Fruit fly (Drosophila melanogaster): ENCODE data around the gene CG4375.

The CG4375 gene

dm6 chr2L:1062473-1063363, 36.0 kb upstream of the CG4375 start (continued):
- TF ChIP-seq mirr (GFP tag; optimal IDR thresholded peaks at IDR 0.05), result no peak
- no peak for TF ChIP-seq NK7.1 (GFP tag; optimal IDR thresholded peaks at IDR 0.05)
- no peak for TF ChIP-seq D19B (GFP tag; optimal IDR thresholded peaks at IDR 0.05)
- peak in 1 of 2 experiments; percentile 14 for TF ChIP-seq dpn (GFP tag; optimal IDR thresholded peaks at IDR 0.05)
- TF ChIP-seq CG7271 (tag; optimal IDR thresholded peaks at IDR 0.05), result no peak
- TF ChIP-seq gsb-n (tag; optimal IDR thresholded peaks at IDR 0.05), result peak; percentile 20
- TF ChIP-seq CG17829 (tag; optimal IDR thresholded peaks at IDR 0.05), result peak; percentile 57
- TF ChIP-seq al (GFP tag; IDR thresholded peaks at IDR 0.05), result no peak
- TF ChIP-seq Xrp1 (GFP tag; IDR thresholded peaks at IDR 0.05), result peak; percentile 58
- TF ChIP-seq CG9727 (GFP tag; optimal IDR thresholded peaks at IDR 0.05), result peak; percentile 82
- TF ChIP-seq croc (GFP tag; conservative IDR thresholded peaks at IDR 0.05), result peak; percentile 41; the same call in 1 of the 3 replicates
- peak; percentile 22 for TF ChIP-seq CG9609 (GFP tag; optimal IDR thresholded peaks at IDR 0.05)
- TF ChIP-seq sob (GFP tag; IDR thresholded peaks at IDR 0.05), result peak; percentile 31; the same call in 1 of the 2 replicates
- TF ChIP-seq tin (GFP tag; optimal IDR thresholded peaks at IDR 0.05), result peak; percentile 43
- no peak for TF ChIP-seq CG31224 (GFP tag; IDR thresholded peaks at IDR 0.05)
- no peak for TF ChIP-seq oc (tag; optimal IDR thresholded peaks at IDR 0.05)
- TF ChIP-seq ap (GFP tag; IDR thresholded peaks at IDR 0.05), result no peak
- TF ChIP-seq Med (GFP tag), result peak; percentile 70
- no peak for TF ChIP-seq CG11085 (GFP tag; IDR thresholded peaks at IDR 0.05)
- TF ChIP-seq Dip3 (GFP tag; optimal IDR thresholded peaks at IDR 0.05), result no peak
- no peak for TF ChIP-seq sc (optimal IDR thresholded peaks at IDR 0.05)
- TF ChIP-seq sc (GFP tag; optimal IDR thresholded peaks at IDR 0.05), result peak; percentile 47
- TF ChIP-seq sens (GFP tag), result peak; percentile 89
- no peak for TF ChIP-seq CG9876 (GFP tag; optimal IDR thresholded peaks at IDR 0.05)
- peak; percentile 29 for TF ChIP-seq CG9437 (GFP tag; optimal IDR thresholded peaks at IDR 0.05)
- no peak for TF ChIP-seq CG1024 (GFP tag; IDR thresholded peaks at IDR 0.05)
- no peak for TF ChIP-seq CG14014 (GFP tag; IDR thresholded peaks at IDR 0.05)
- peak; percentile 41 for TF ChIP-seq org-1 (GFP tag; optimal IDR thresholded peaks at IDR 0.05)
- no peak for TF ChIP-seq CG4730 (GFP tag; IDR thresholded peaks at IDR 0.05)
- no peak for TF ChIP-seq NfI (GFP tag; optimal IDR thresholded peaks at IDR 0.05)
- TF ChIP-seq cato (GFP tag; optimal IDR thresholded peaks at IDR 0.05; ENCODE audit: borderline replicate concordance), result no peak
- TF ChIP-seq CG8944 (GFP tag; optimal IDR thresholded peaks at IDR 0.05), result no peak
- no peak for TF ChIP-seq CG8281 (tag; optimal IDR thresholded peaks at IDR 0.05)
- TF ChIP-seq toy (GFP tag; IDR thresholded peaks at IDR 0.05), result no peak
- no peak for TF ChIP-seq CG9932 (GFP tag; IDR thresholded peaks at IDR 0.05)
- TF ChIP-seq CG6689 (GFP tag; IDR thresholded peaks at IDR 0.05), result peak; percentile 38; the same call in 1 of the 2 replicates
- TF ChIP-seq CG9817 (tag; optimal IDR thresholded peaks at IDR 0.05), result no peak
- TF ChIP-seq CG16863 (GFP tag; optimal IDR thresholded peaks at IDR 0.05), result peak; percentile 32
- TF ChIP-seq CG2199 (GFP tag; IDR thresholded peaks at IDR 0.05), result peak; percentile 99
- no peak for TF ChIP-seq fu2 (GFP tag; optimal IDR thresholded peaks at IDR 0.05)
- TF ChIP-seq CG4404 (GFP tag; IDR thresholded peaks at IDR 0.05), result peak; percentile 35; the same call in 1 of the 2 replicates
- peak; percentile 7 for TF ChIP-seq slp2 (GFP tag; optimal IDR thresholded peaks at IDR 0.05)
- TF ChIP-seq run (tag; optimal IDR thresholded peaks at IDR 0.05), result no peak
- no peak for TF ChIP-seq slou (GFP tag; optimal IDR thresholded peaks at IDR 0.05)
- peak; percentile 32; the same call in 1 of the 2 replicates for TF ChIP-seq HLH3B (GFP tag; IDR thresholded peaks at IDR 0.05)
- TF ChIP-seq Oli (tag; optimal IDR thresholded peaks at IDR 0.05), result peak; percentile 64
- peak; percentile 30 for TF ChIP-seq Dad (GFP tag; optimal IDR thresholded peaks at IDR 0.05)
- TF ChIP-seq ato (GFP tag; IDR thresholded peaks at IDR 0.05; ENCODE audit: partially characterized antibody), result no peak
- TF ChIP-seq E2f1 (GFP tag; IDR thresholded peaks at IDR 0.05), result peak; percentile 32; the same call in 1 of the 2 replicates
- TF ChIP-seq Bteb2 (GFP tag; optimal IDR thresholded peaks at IDR 0.05), result no peak
- no peak for TF ChIP-seq CG33213 (GFP tag; optimal IDR thresholded peaks at IDR 0.05)

Measured in whole organism, embryonic.